Worm (Caenorhabditis elegans) whole organism, young adult: ENCODE data around the gene F57B1.5.

Source experiments
- T26A5.8 ChIP-seq: sonication (generic microtip); optimal IDR thresholded peaks from 2 replicates; lab custom pipeline; 2016; ENCODE audit warnings: missing genetic modification characterization, missing compliant biosample characterization
- Y95B8A.8 ChIP-seq: fragments of 200-800 bp; sonication (Bioruptor generic); IDR thresholded peaks from 2 replicates; pipeline ENCODE4 v1.3.6; 2022; ENCODE audit warnings: missing genetic modification reagents, missing genetic modification characterization, missing compliant biosample characterization
- ama-1 ChIP-seq, 3 experiments: fragments of 150-350 bp in 1 of 3; sonication (generic microtip) in 2 of 3; optimal IDR thresholded peaks; 2 replicates each; lab custom pipeline; 2014 to 2018; ENCODE audit warnings: missing biosample characterization in 2 of 3, missing genetic modification characterization in 2 of 3, missing genetic modification reagents in 2 of 3
- ceh-40 ChIP-seq: fragments of 200-800 bp; sonication (Bioruptor generic); IDR thresholded peaks from 2 replicates; pipeline ENCODE4 v1.3.6; 2022; ENCODE audit warnings: missing genetic modification characterization, missing compliant biosample characterization
- dox-1 ChIP-seq: fragments of 200-800 bp; sonication (Bioruptor generic); IDR thresholded peaks from 2 replicates; pipeline ENCODE4 v1.3.6; 2022; ENCODE audit warnings: missing genetic modification reagents, missing genetic modification characterization, missing compliant biosample characterization
- dpl-1 ChIP-seq: fragments of 150-350 bp; optimal IDR thresholded peaks from 2 replicates; lab custom pipeline; 2014; ENCODE audit warnings: missing biosample characterization, missing genetic modification reagents, missing genetic modification characterization
- lin-35 ChIP-seq, 3 experiments: fragments of 150-350 bp in 2 of 3; sonication (generic microtip) in 1 of 3; optimal IDR thresholded peaks; 2 replicates each; lab custom pipeline; 2014 to 2018; ENCODE audit warnings: missing biosample characterization in 3 of 3, missing genetic modification characterization in 3 of 3, missing genetic modification reagents in 3 of 3
- mel-28 ChIP-seq: sonication (generic microtip); optimal IDR thresholded peaks from 2 replicates; lab custom pipeline; 2016; ENCODE audit warnings: borderline replicate concordance, mild to moderate bottlenecking, missing genetic modification characterization, missing compliant biosample characterization
- nfya-2 ChIP-seq: fragments of 200-800 bp; sonication (Bioruptor generic); IDR thresholded peaks from 2 replicates; pipeline ENCODE4 v1.3.6; 2022; ENCODE audit warnings: missing genetic modification reagents, missing genetic modification characterization, missing compliant biosample characterization
- somi-1 ChIP-seq: fragments of 200-800 bp; sonication (Bioruptor generic); optimal IDR thresholded peaks from 2 replicates; lab custom pipeline; 2018; ENCODE audit warnings: mild to moderate bottlenecking, missing genetic modification characterization, missing compliant biosample characterization
- unc-130 ChIP-seq: sonication (generic microtip); optimal IDR thresholded peaks from 2 replicates; lab custom pipeline; 2016; ENCODE audit warnings: missing genetic modification reagents, missing genetic modification characterization, missing compliant biosample characterization
- unc-62 ChIP-seq: fragments of 150-350 bp; optimal IDR thresholded peaks from 2 replicates; lab custom pipeline; 2014; ENCODE audit warnings: missing biosample characterization, missing genetic modification reagents, missing genetic modification characterization
- xnd-1 ChIP-seq: sonication (generic microtip); optimal IDR thresholded peaks from 2 replicates; lab custom pipeline; 2016; ENCODE audit warnings: missing genotype, missing genetic modification reagents, missing genetic modification characterization, missing compliant biosample characterization
- ztf-3 ChIP-seq: fragments of 200-800 bp; sonication (Bioruptor generic); optimal IDR thresholded peaks from 2 replicates; lab custom pipeline; 2018; ENCODE audit warnings: mild to moderate bottlenecking, missing genetic modification characterization, missing compliant biosample characterization

DNA sequence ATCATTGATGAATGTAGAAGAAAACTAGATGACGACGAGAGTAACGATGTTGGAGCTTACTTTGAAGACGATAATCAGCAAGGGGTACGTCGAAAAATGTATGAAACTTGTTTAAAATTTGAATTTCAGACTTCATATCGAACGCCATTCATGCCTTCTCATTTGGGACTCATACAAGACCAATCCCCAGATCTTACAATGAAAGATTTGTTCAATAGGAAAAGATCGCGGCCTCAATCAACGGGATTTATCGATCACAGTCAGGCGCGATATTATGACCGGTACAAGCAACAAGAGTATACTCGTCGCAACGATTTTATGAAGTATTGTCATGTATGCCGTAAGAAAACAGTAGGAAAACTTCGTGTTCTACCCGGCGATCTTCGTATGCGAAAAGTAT is 30.7 kb upstream of the F57B1.5 start:
- TF ChIP-seq ceh-40 (GFP tag; lab: Robert Waterston, UW) (no peak), unc-62 (GFP tag; lab: Kevin White, UChicago) (no peak), T26A5.8 (no peak), Y95B8A.8 (GFP tag; lab: Robert Waterston, UW) (no peak), ama-1 (optimal IDR thresholded peaks at IDR 0.05; lab: Kevin White, UChicago) (no peak), ama-1 (GFP tag; optimal IDR thresholded peaks at IDR 0.05; lab: Kevin White, UChicago) (no peak), somi-1 (GFP tag; lab: Kevin White, UChicago) (no peak), lin-35 (GFP tag; optimal IDR thresholded peaks at IDR 0.05; lab: Kevin White, UChicago) (no peak), unc-130 (GFP tag; lab: Kevin White, UChicago) (no peak), xnd-1 (tag; lab: Kevin White, UChicago) (no peak), ztf-3 (no peak), mel-28 (tag; lab: Kevin White, UChicago) (no peak), dpl-1 (no peak), dox-1 (GFP tag; lab: Robert Waterston, UW) (no peak), nfya-2 (no peak)
